Worm (Caenorhabditis elegans) whole organism, young adult: Measurements from ENCODE around the gene Y54E2A.9.
A peak's percentile ranks its signal among the peaks of the same experiment; 100 is the strongest.

Source experiments
- B0019.2 ChIP-seq: fragments of 200-800 bp; sonication (Bioruptor generic); conservative IDR thresholded peaks from 2 replicates; pipeline ENCODE4 v1.3.6; 2022; ENCODE audit warnings: missing genetic modification reagents, missing genetic modification characterization, missing compliant biosample characterization
- B0336.3 ChIP-seq: fragments of 200-800 bp; sonication (Bioruptor generic); IDR thresholded peaks from 2 replicates; pipeline ENCODE4 v1.3.6; 2022; ENCODE audit warnings: missing genetic modification characterization, missing compliant biosample characterization
- C06A6.2 ChIP-seq: fragments of 200-800 bp; sonication (Bioruptor generic); conservative IDR thresholded peaks from 2 replicates; pipeline ENCODE4 v1.3.6; 2022; ENCODE audit warnings: missing genetic modification characterization, missing compliant biosample characterization
- F10E7.11 ChIP-seq: sonication (generic microtip); optimal IDR thresholded peaks from 2 replicates; lab custom pipeline; 2017; ENCODE audit warnings: mild to moderate bottlenecking, missing genetic modification characterization, moderate library complexity, missing compliant biosample characterization
- F23B12.7 ChIP-seq: sonication (generic microtip); optimal IDR thresholded peaks from 2 replicates; lab custom pipeline; 2017; ENCODE audit warnings: missing genetic modification characterization, mild to moderate bottlenecking, missing compliant biosample characterization, antibody characterized with exemption, moderate library complexity; ENCODE audit not compliant: insufficient read depth
- F33H1.4 ChIP-seq: fragments of 200-800 bp; sonication (Bioruptor generic); IDR thresholded peaks from 2 replicates; pipeline ENCODE4 v1.3.6; 2022; ENCODE audit warnings: missing genetic modification reagents, missing genetic modification characterization, missing compliant biosample characterization
- F37B4.10 ChIP-seq: fragments of 200-800 bp; sonication (Bioruptor generic); IDR thresholded peaks from 2 replicates; pipeline ENCODE4 v1.3.6; 2022; ENCODE audit warnings: missing genetic modification characterization, missing compliant biosample characterization
- F39B2.1 ChIP-seq: fragments of 200-800 bp; sonication (Bioruptor generic); IDR thresholded peaks from 2 replicates; pipeline ENCODE4 v1.3.6; 2022; ENCODE audit warnings: missing genetic modification reagents, missing genetic modification characterization, missing compliant biosample characterization
- F52B5.7 ChIP-seq: sonication (generic microtip); optimal IDR thresholded peaks from 2 replicates; lab custom pipeline; 2016; ENCODE audit warnings: mild to moderate bottlenecking, missing genetic modification characterization, missing compliant biosample characterization
- F55B11.4 ChIP-seq: sonication (generic microtip); optimal IDR thresholded peaks from 2 replicates; lab custom pipeline; 2016; ENCODE audit warnings: missing compliant biosample characterization, missing genetic modification characterization, borderline replicate concordance; ENCODE audit not compliant: insufficient read depth
- T07F8.4 ChIP-seq: sonication (generic microtip); optimal IDR thresholded peaks from 2 replicates; lab custom pipeline; 2016; ENCODE audit warnings: mild to moderate bottlenecking, missing genetic modification characterization, moderate library complexity, missing compliant biosample characterization
- Y53G8AR.9 ChIP-seq: fragments of 200-800 bp; sonication (Bioruptor generic); conservative IDR thresholded peaks from 2 replicates; pipeline ENCODE4 v1.3.6; 2022; ENCODE audit warnings: missing genetic modification reagents, missing genetic modification characterization, missing compliant biosample characterization
- Y67H2A.10 ChIP-seq: fragments of 200-800 bp; sonication (Bioruptor generic); conservative IDR thresholded peaks from 2 replicates; pipeline ENCODE4 v1.3.6; 2022; ENCODE audit warnings: missing genetic modification reagents, missing genetic modification characterization, missing compliant biosample characterization
- ama-1 ChIP-seq, 3 experiments: fragments of 150-350 bp in 1 of 3; sonication (generic microtip) in 2 of 3; optimal IDR thresholded peaks; 2 replicates each; lab custom pipeline; 2014 to 2018; ENCODE audit warnings: missing biosample characterization in 2 of 3, missing genetic modification characterization in 2 of 3, missing genetic modification reagents in 2 of 3
- aptf-2 ChIP-seq: fragments of 200-800 bp; sonication (Bioruptor generic); conservative IDR thresholded peaks from 2 replicates; pipeline ENCODE4 v1.3.6; 2022; ENCODE audit warnings: missing genetic modification reagents, missing genetic modification characterization, missing compliant biosample characterization
- attf-3 ChIP-seq: fragments of 200-800 bp; sonication (Bioruptor generic); conservative IDR thresholded peaks from 2 replicates; pipeline ENCODE4 v1.3.6; 2022; ENCODE audit warnings: missing genetic modification reagents, missing genetic modification characterization, missing compliant biosample characterization
- attf-5 ChIP-seq: fragments of 200-800 bp; sonication (Bioruptor generic); optimal IDR thresholded peaks from 2 replicates; lab custom pipeline; 2018; ENCODE audit warnings: mild to moderate bottlenecking, missing genetic modification characterization, missing compliant biosample characterization
- ceh-91 ChIP-seq: fragments of 200-800 bp; sonication (Bioruptor generic); IDR thresholded peaks from 2 replicates; pipeline ENCODE4 v1.3.6; 2022; ENCODE audit warnings: missing genetic modification reagents, missing genetic modification characterization, missing compliant biosample characterization
- chd-7 ChIP-seq: sonication (generic microtip); optimal IDR thresholded peaks from 2 replicates; lab custom pipeline; 2016; ENCODE audit warnings: mild to moderate bottlenecking, missing genetic modification characterization, moderate library complexity, missing compliant biosample characterization
- dox-1 ChIP-seq: fragments of 200-800 bp; sonication (Bioruptor generic); IDR thresholded peaks from 2 replicates; pipeline ENCODE4 v1.3.6; 2022; ENCODE audit warnings: missing genetic modification reagents, missing genetic modification characterization, missing compliant biosample characterization
- dpff-1 ChIP-seq: sonication (generic microtip); optimal IDR thresholded peaks from 2 replicates; lab custom pipeline; 2017; ENCODE audit warnings: mild to moderate bottlenecking, missing genetic modification characterization, missing compliant biosample characterization
- efl-1 ChIP-seq: fragments of 150-350 bp; optimal IDR thresholded peaks from 2 replicates; lab custom pipeline; 2014; ENCODE audit warnings: missing biosample characterization, missing genetic modification reagents, missing genetic modification characterization
- egl-18 ChIP-seq: fragments of 200-800 bp; sonication (Bioruptor generic); IDR thresholded peaks from 2 replicates; pipeline ENCODE4 v1.3.6; 2022; ENCODE audit warnings: missing genetic modification reagents, missing genetic modification characterization, missing compliant biosample characterization
- fkh-3 ChIP-seq: sonication (generic microtip); optimal IDR thresholded peaks from 2 replicates; lab custom pipeline; 2016; ENCODE audit warnings: mild to moderate bottlenecking, missing genetic modification characterization, missing compliant biosample characterization
- gei-17 ChIP-seq: fragments of 200-800 bp; sonication (Bioruptor generic); optimal IDR thresholded peaks from 2 replicates; lab custom pipeline; 2018; ENCODE audit warnings: mild to moderate bottlenecking, missing genetic modification characterization, missing compliant biosample characterization
- hmg-1.2 ChIP-seq: fragments of 200-800 bp; sonication (Bioruptor generic); IDR thresholded peaks from 2 replicates; pipeline ENCODE4 v1.3.6; 2022; ENCODE audit warnings: missing genetic modification reagents, missing genetic modification characterization, missing compliant biosample characterization
- hrde-1 ChIP-seq: sonication (generic microtip); optimal IDR thresholded peaks from 2 replicates; lab custom pipeline; 2016; ENCODE audit warnings: missing genetic modification characterization, mild to moderate bottlenecking, missing compliant biosample characterization, moderate library complexity, missing genotype, missing genetic modification reagents, borderline replicate concordance
- let-607 ChIP-seq, 2 experiments: fragments of 200-800 bp in 1 of 2; sonication (Bioruptor generic) in 1 of 2; sonication (generic microtip) in 1 of 2; optimal IDR thresholded peaks; 2 replicates each; lab custom pipeline; 2016 to 2018; ENCODE audit warnings: mild to moderate bottlenecking in 2 of 2, missing compliant biosample characterization in 2 of 2, missing genetic modification characterization in 2 of 2, moderate library complexity in 2 of 2, missing genotype in 1 of 2
- lin-40 ChIP-seq: sonication (generic microtip); optimal IDR thresholded peaks from 2 replicates; lab custom pipeline; 2016; ENCODE audit warnings: missing genetic modification characterization, mild to moderate bottlenecking, missing compliant biosample characterization, missing genotype, missing genetic modification reagents
- lsl-1 ChIP-seq: fragments of 200-800 bp; sonication (Bioruptor generic); optimal IDR thresholded peaks from 2 replicates; lab custom pipeline; 2018; ENCODE audit warnings: mild to moderate bottlenecking, missing genetic modification characterization, moderate library complexity, missing compliant biosample characterization
- madf-6 ChIP-seq: fragments of 200-800 bp; sonication (Bioruptor generic); IDR thresholded peaks from 2 replicates; pipeline ENCODE4 v1.3.6; 2022; ENCODE audit warnings: missing genetic modification reagents, missing genetic modification characterization, missing compliant biosample characterization
- mcd-1 ChIP-seq: fragments of 200-800 bp; sonication (Bioruptor generic); IDR thresholded peaks from 2 replicates; pipeline ENCODE4 v1.3.6; 2022; ENCODE audit warnings: missing genetic modification reagents, missing genetic modification characterization, missing compliant biosample characterization
- nhr-27 ChIP-seq: fragments of 200-800 bp; sonication (Bioruptor generic); optimal IDR thresholded peaks from 2 replicates; lab custom pipeline; 2018; ENCODE audit warnings: mild to moderate bottlenecking, missing genetic modification characterization, moderate library complexity, missing compliant biosample characterization
- pbrm-1 ChIP-seq: fragments of 200-800 bp; sonication (Bioruptor generic); IDR thresholded peaks from 2 replicates; pipeline ENCODE4 v1.3.6; 2022; ENCODE audit warnings: missing genetic modification reagents, missing genetic modification characterization, missing compliant biosample characterization
- pha-4 ChIP-seq: fragments of 150-350 bp; sonication (generic microtip); optimal IDR thresholded peaks from 2 replicates; lab custom pipeline; 2014; ENCODE audit warnings: missing biosample characterization, missing genetic modification reagents, missing genetic modification characterization
- rec-8 ChIP-seq, 2 experiments: sonication (generic microtip); optimal IDR thresholded peaks; 2 replicates each; lab custom pipeline; 2016; ENCODE audit warnings: mild to moderate bottlenecking in 2 of 2, missing genetic modification characterization in 2 of 2, missing genetic modification reagents in 2 of 2, missing genotype in 2 of 2, missing biosample characterization in 1 of 2, missing compliant biosample characterization in 1 of 2, moderate library complexity in 1 of 2
- rpc-1 ChIP-seq, 2 experiments: fragments of 150-350 bp in 1 of 2; sonication (generic microtip) in 1 of 2; optimal IDR thresholded peaks; 2 replicates each; lab custom pipeline; 2014 to 2018; ENCODE audit warnings: missing biosample characterization in 1 of 2, missing genetic modification characterization in 1 of 2, missing genetic modification reagents in 1 of 2, missing genotype in 1 of 2
- snpc-1.3 ChIP-seq: sonication (generic microtip); optimal IDR thresholded peaks from 2 replicates; lab custom pipeline; 2017; ENCODE audit warnings: missing genetic modification characterization, mild to moderate bottlenecking, missing compliant biosample characterization, antibody characterized with exemption, moderate library complexity, missing genotype, missing genetic modification reagents; ENCODE audit not compliant: insufficient read depth
- snpc-3.4 ChIP-seq: sonication (generic microtip); optimal IDR thresholded peaks from 2 replicates; lab custom pipeline; 2017; ENCODE audit warnings: missing genetic modification characterization, mild to moderate bottlenecking, missing compliant biosample characterization, antibody characterized with exemption, moderate library complexity, missing genotype, missing genetic modification reagents
- snpc-4 ChIP-seq, 5 experiments: fragments of 150-350 bp in 1 of 5; sonication (generic microtip) in 4 of 5; optimal IDR thresholded peaks; 2 replicates each; lab custom pipeline; 2014 to 2018; ENCODE audit warnings: missing genetic modification characterization in 5 of 5, missing biosample characterization in 3 of 5, antibody characterized with exemption in 2 of 5, mild to moderate bottlenecking in 2 of 5, missing compliant biosample characterization in 2 of 5, missing genotype in 2 of 5, moderate library complexity in 2 of 5, missing genetic modification reagents in 1 of 5
- unc-130 ChIP-seq: sonication (generic microtip); optimal IDR thresholded peaks from 2 replicates; lab custom pipeline; 2016; ENCODE audit warnings: missing genetic modification reagents, missing genetic modification characterization, missing compliant biosample characterization
- zim-3 ChIP-seq: sonication (generic microtip); optimal IDR thresholded peaks from 2 replicates; lab custom pipeline; 2017; ENCODE audit warnings: mild to moderate bottlenecking, missing genetic modification characterization, moderate library complexity, missing compliant biosample characterization
- ztf-22 ChIP-seq: fragments of 200-800 bp; sonication (Bioruptor generic); optimal IDR thresholded peaks from 2 replicates; lab custom pipeline; 2018; ENCODE audit warnings: mild to moderate bottlenecking, missing genetic modification characterization, moderate library complexity, missing compliant biosample characterization
- ztf-28 ChIP-seq: fragments of 200-800 bp; sonication (Bioruptor generic); IDR thresholded peaks from 2 replicates; pipeline ENCODE4 v1.3.6; 2022; ENCODE audit warnings: missing genetic modification reagents, missing genetic modification characterization, missing compliant biosample characterization

The Y54E2A.9 gene

ce11 chrII:14794935-14795454 is 9.2 kb upstream of the Y54E2A.9 start, which contains the start of gene eif-3.B (continued):
- TF ChIP-seq F10E7.11 (tag; lab: Kevin White, UChicago) (no peak), Y53G8AR.9 (0 out of 2 replicates have a peak, but pooled peaks have one; percentile 45), madf-6 (GFP tag; lab: Robert Waterston, UW) (peak; percentile 79), ztf-28 (GFP tag; lab: Robert Waterston, UW) (0 out of 2 replicates have a peak, but pooled peaks have one; percentile 40), F55B11.4 (tag; lab: Kevin White, UChicago) (no peak), attf-3 (GFP tag; lab: Robert Waterston, UW) (peak; percentile 95), F52B5.7 (tag; lab: Kevin White, UChicago) (no peak), hrde-1 (tag; lab: Kevin White, UChicago) (no peak), F33H1.4 (GFP tag; lab: Robert Waterston, UW) (peak; percentile 65), ztf-22 (GFP tag; lab: Kevin White, UChicago) (no peak), F39B2.1 (GFP tag; lab: Robert Waterston, UW) (no peak), C06A6.2 (GFP tag; lab: Robert Waterston, UW) (peak; percentile 69), aptf-2 (GFP tag; lab: Robert Waterston, UW) (peak; percentile 62; the same call in 1 of the 2 replicates), snpc-3.4 (tag; lab: Kevin White, UChicago) (peak; percentile 83), fkh-3 (tag; lab: Kevin White, UChicago) (no peak), rec-8 (tag; optimal IDR thresholded peaks at IDR 0.05; lab: Kevin White, UChicago) (no peak), F37B4.10 (GFP tag; lab: Robert Waterston, UW) (no peak), B0019.2 (GFP tag; lab: Robert Waterston, UW) (no peak), gei-17 (GFP tag; lab: Kevin White, UChicago) (peak; percentile 15), dpff-1 (tag; lab: Kevin White, UChicago) (no peak), hmg-1.2 (GFP tag; lab: Robert Waterston, UW) (peak; percentile 38), chd-7 (no peak), attf-5 (GFP tag; lab: Kevin White, UChicago) (peak; percentile 95), lin-40 (tag; lab: Kevin White, UChicago) (peak; percentile 88), T07F8.4 (no peak), snpc-4 (GFP tag; optimal IDR thresholded peaks at IDR 0.05; lab: Kevin White, UChicago) (peak; percentile 45), snpc-4 (tag; optimal IDR thresholded peaks at IDR 0.05; lab: Kevin White, UChicago) (peak; percentile 13 to 86 (median 84)), rpc-1 (optimal IDR thresholded peaks at IDR 0.05; lab: Kevin White, UChicago) (no peak), rpc-1 (tag; optimal IDR thresholded peaks at IDR 0.05; lab: Kevin White, UChicago) (no peak), pbrm-1 (GFP tag; lab: Robert Waterston, UW) (peak; percentile 80), lsl-1 (GFP tag; lab: Kevin White, UChicago) (peak; percentile 54), mcd-1 (GFP tag; lab: Robert Waterston, UW) (peak; percentile 86), snpc-1.3 (tag; lab: Kevin White, UChicago) (peak; percentile 51), pha-4 (peak; percentile 75), zim-3 (tag; lab: Kevin White, UChicago) (no peak), ceh-91 (GFP tag; lab: Robert Waterston, UW) (peak; percentile 39; the same call in 1 of the 2 replicates), Y67H2A.10 (GFP tag; lab: Robert Waterston, UW) (0 out of 2 replicates have a peak, but pooled peaks have one; percentile 30), let-607 (tag; optimal IDR thresholded peaks at IDR 0.05; lab: Kevin White, UChicago) (peak in 1 of 2 experiments; percentile 86), dox-1 (GFP tag; lab: Robert Waterston, UW) (peak; percentile 80), egl-18 (GFP tag; lab: Robert Waterston, UW) (0 out of 2 replicates have a peak, but pooled peaks have one; percentile 38), efl-1 (GFP tag; lab: Kevin White, UChicago) (peak; percentile 81), B0336.3 (GFP tag; lab: Robert Waterston, UW) (peak; percentile 46; the same call in 1 of the 2 replicates), ama-1 (optimal IDR thresholded peaks at IDR 0.05; lab: Kevin White, UChicago) (no peak), ama-1 (GFP tag; optimal IDR thresholded peaks at IDR 0.05; lab: Kevin White, UChicago) (no peak), F23B12.7 (tag; lab: Kevin White, UChicago) (peak; percentile 64), unc-130 (GFP tag; lab: Kevin White, UChicago) (peak; percentile 62), nhr-27 (tag; lab: Kevin White, UChicago) (no peak)
